Fruit fly (Drosophila melanogaster): ENCODE data around the gene Acp24A4.
A peak's percentile ranks its signal among the peaks of the same experiment; 100 is the strongest.

Gene Acp24A4

dm6 chr2L:3682489-3682888, 11.2 kb downstream of the Acp24A4 start (continued):
- TF ChIP-seq caup (GFP tag; optimal IDR thresholded peaks at IDR 0.05; ENCODE audit: severe bottlenecking): no peak

dm6 chr2L:3681338-3681737, 12.4 kb downstream of the Acp24A4 start:
- peak; percentile 50 for TF ChIP-seq tap (tag; optimal IDR thresholded peaks at IDR 0.05)
- TF ChIP-seq Antp (GFP tag; optimal IDR thresholded peaks at IDR 0.05): no peak
- peak; percentile 57 for TF ChIP-seq pros (GFP tag; optimal IDR thresholded peaks at IDR 0.05)
- TF ChIP-seq Mrtf (GFP tag; IDR thresholded peaks at IDR 0.05): 0 out of 3 replicates have a peak, but pooled peaks have one; percentile 11
- no peak for TF ChIP-seq Tbp (GFP tag; optimal IDR thresholded peaks at IDR 0.05)
- peak; percentile 31; the same call in 1 of the 2 replicates for TF ChIP-seq crol (GFP tag; IDR thresholded peaks at IDR 0.05)

- TF ChIP-seq row (GFP tag; IDR thresholded peaks at IDR 0.05): peak; percentile 61; the same call in 2 of the 3 replicates
- TF ChIP-seq Ptx1 (GFP tag; IDR thresholded peaks at IDR 0.05): 0 out of 2 replicates have a peak, but pooled peaks have one; percentile 14
- peak; percentile 71 for TF ChIP-seq zfh1 (GFP tag; IDR thresholded peaks at IDR 0.05)
- no peak for TF ChIP-seq ems (GFP tag; optimal IDR thresholded peaks at IDR 0.05)
- peak; percentile 49; the same call in 1 of the 2 replicates for TF ChIP-seq ara (GFP tag; IDR thresholded peaks at IDR 0.05)
- TF ChIP-seq inv (GFP tag; IDR thresholded peaks at IDR 0.05; ENCODE audit: partially characterized antibody): no peak
- TF ChIP-seq CG15073 (GFP tag; optimal IDR thresholded peaks at IDR 0.05): no peak
- TF ChIP-seq CG12236 (GFP tag; optimal IDR thresholded peaks at IDR 0.05): no peak
- peak; percentile 41 for TF ChIP-seq CG15696 (tag; optimal IDR thresholded peaks at IDR 0.05)
- no peak for TF ChIP-seq ind (GFP tag; optimal IDR thresholded peaks at IDR 0.05)
- TF ChIP-seq Scr (GFP tag; IDR thresholded peaks at IDR 0.05; ENCODE audit: partially characterized antibody): no peak
- TF ChIP-seq Ets97D (GFP tag; optimal IDR thresholded peaks at IDR 0.05): no peak
- peak in 1 of 2 experiments; percentile 18 for TF ChIP-seq eve (GFP tag; optimal IDR thresholded peaks at IDR 0.05)
- TF ChIP-seq tap (tag; optimal IDR thresholded peaks at IDR 0.05): peak; percentile 11
- TF ChIP-seq CG8290 (GFP tag; optimal IDR thresholded peaks at IDR 0.05): no peak
- no peak for TF ChIP-seq CG8290 (tag; optimal IDR thresholded peaks at IDR 0.05)
- no peak for TF ChIP-seq kay (GFP tag; optimal IDR thresholded peaks at IDR 0.05)
- TF ChIP-seq CG3065 (GFP tag; optimal IDR thresholded peaks at IDR 0.05): no peak
- TF ChIP-seq eyg (GFP tag; optimal IDR thresholded peaks at IDR 0.05): no peak
- no peak for TF ChIP-seq hbn (GFP tag; IDR thresholded peaks at IDR 0.05; ENCODE audit: partially characterized antibody)
- no peak for TF ChIP-seq Eip74EF (GFP tag; optimal IDR thresholded peaks at IDR 0.05)
- peak; percentile 37; the same call in 1 of the 3 replicates for TF ChIP-seq CG7357 (GFP tag; IDR thresholded peaks at IDR 0.05)
- no peak for TF ChIP-seq nau (GFP tag; optimal IDR thresholded peaks at IDR 0.05)
- no peak for TF ChIP-seq CG14860 (GFP tag; IDR thresholded peaks at IDR 0.05; ENCODE audit: partially characterized antibody)
- no peak for TF ChIP-seq BtbVII (GFP tag; optimal IDR thresholded peaks at IDR 0.05)
- no peak for TF ChIP-seq CG4328 (GFP tag; optimal IDR thresholded peaks at IDR 0.05)
- peak; percentile 13 for TF ChIP-seq CG2875 (GFP tag; optimal IDR thresholded peaks at IDR 0.05)
- no peak for TF ChIP-seq YL-1 (GFP tag; optimal IDR thresholded peaks at IDR 0.05)
- peak; percentile 48; the same call in 1 of the 2 replicates for TF ChIP-seq CG31441 (GFP tag; IDR thresholded peaks at IDR 0.05)
- TF ChIP-seq wek (GFP tag; optimal IDR thresholded peaks at IDR 0.05): no peak
- TF ChIP-seq gcm2 (GFP tag; optimal IDR thresholded peaks at IDR 0.05): no peak
- 0 out of 3 replicates have a peak, but pooled peaks have one; percentile 35 for TF ChIP-seq ase (GFP tag; IDR thresholded peaks at IDR 0.05)
- TF ChIP-seq CG6175 (GFP tag; IDR thresholded peaks at IDR 0.05): no peak
- no peak for TF ChIP-seq Abd-B (GFP tag; optimal IDR thresholded peaks at IDR 0.05)
- TF ChIP-seq slbo (GFP tag; IDR thresholded peaks at IDR 0.05): no peak
- no peak for TF ChIP-seq CG12942 (GFP tag; optimal IDR thresholded peaks at IDR 0.05)
- TF ChIP-seq tin (GFP tag; optimal IDR thresholded peaks at IDR 0.05): peak; percentile 31
- TF ChIP-seq CG17829 (tag; optimal IDR thresholded peaks at IDR 0.05): peak; percentile 52
- no peak for TF ChIP-seq CG10462 (GFP tag; optimal IDR thresholded peaks at IDR 0.05)
- peak; percentile 18 for TF ChIP-seq CG9727 (GFP tag; optimal IDR thresholded peaks at IDR 0.05)
- TF ChIP-seq dan (GFP tag; IDR thresholded peaks at IDR 0.05): no peak
- TF ChIP-seq B-H1 (GFP tag; IDR thresholded peaks at IDR 0.05): no peak
Measured at dm6 chr2L:3675770-3676169, 17.9 kb downstream of the Acp24A4 start.

All from whole organism, embryonic.